Fruit fly (Drosophila melanogaster): Measurements from ENCODE around the gene CG34159.

- TF ChIP-seq ken (GFP tag; IDR thresholded peaks at IDR 0.05), result no peak
- TF ChIP-seq HHEX (GFP tag; optimal IDR thresholded peaks at IDR 0.05), result no peak
Observed at dm6 chr2L:10154395-10154794, 49.7 kb downstream of the CG34159 start.

Data from whole organism, embryonic.